Worm (Caenorhabditis elegans) whole organism, L4 larva: ENCODE measurements around the gene Y53C12A.7.

Source experiments
- hlh-11 ChIP-seq: fragments of 200-800 bp; sonication (Bioruptor generic); optimal IDR thresholded peaks from 2 replicates; lab custom pipeline; 2018; ENCODE audit warnings: mild to moderate bottlenecking, missing genetic modification characterization, missing compliant biosample characterization
- mdt-29 ChIP-seq: fragments of 200-800 bp; sonication (Bioruptor generic); IDR thresholded peaks from 2 replicates; pipeline ENCODE4 v1.3.6; 2022; ENCODE audit warnings: missing genetic modification reagents, missing genetic modification characterization, missing compliant biosample characterization
- nhr-237 ChIP-seq: sonication (generic microtip); optimal IDR thresholded peaks from 2 replicates; lab custom pipeline; 2017; ENCODE audit warnings: missing biosample characterization, missing genetic modification characterization
- pqm-1 ChIP-seq: sonication (generic microtip); optimal IDR thresholded peaks from 2 replicates; lab custom pipeline; 2017; ENCODE audit warnings: missing biosample characterization, missing genetic modification characterization
- snpc-4 ChIP-seq: fragments of 150-350 bp; optimal IDR thresholded peaks from 2 replicates; lab custom pipeline; 2014; ENCODE audit warnings: missing biosample characterization, missing genetic modification characterization
- unc-39 ChIP-seq: sonication (generic microtip); optimal IDR thresholded peaks from 2 replicates; lab custom pipeline; 2017; ENCODE audit warnings: missing biosample characterization, missing genetic modification characterization
- zag-1 ChIP-seq: fragments of 150-350 bp; optimal IDR thresholded peaks from 2 replicates; lab custom pipeline; 2014; ENCODE audit warnings: missing biosample characterization, missing genetic modification characterization

DNA sequence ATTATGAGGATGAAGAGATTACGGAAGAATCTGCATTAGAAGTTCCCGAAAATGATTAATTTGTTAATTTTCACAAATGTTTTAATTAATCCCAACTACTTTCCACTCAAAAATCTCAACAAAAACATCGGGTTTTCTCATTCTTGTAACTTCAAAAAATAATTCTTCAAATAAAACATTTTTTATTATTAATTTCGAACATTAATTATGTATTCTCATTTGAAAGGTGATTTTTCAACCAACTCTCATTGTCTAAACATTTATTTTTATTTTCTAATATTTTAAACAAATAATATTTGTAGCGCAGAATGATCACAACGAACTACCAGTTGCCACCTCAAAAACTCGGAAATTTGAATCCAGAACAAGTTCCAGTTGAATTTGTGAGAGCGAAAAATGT is 29.0 kb upstream of the Y53C12A.7 start, which contains the start of gene ZK1320.7:
- TF ChIP-seq zag-1 (tag; lab: Kevin White, UChicago) (no peak), snpc-4 (no peak), nhr-237 (tag; lab: Kevin White, UChicago) (no peak), hlh-11 (tag; lab: Kevin White, UChicago) (no peak), pqm-1 (tag; lab: Kevin White, UChicago) (no peak), mdt-29 (GFP tag; lab: Robert Waterston, UW) (no peak), unc-39 (tag; lab: Kevin White, UChicago) (no peak)
